Fruit fly (Drosophila melanogaster): ENCODE data around the gene Dip-B.

Dip-B gene

DNA sequence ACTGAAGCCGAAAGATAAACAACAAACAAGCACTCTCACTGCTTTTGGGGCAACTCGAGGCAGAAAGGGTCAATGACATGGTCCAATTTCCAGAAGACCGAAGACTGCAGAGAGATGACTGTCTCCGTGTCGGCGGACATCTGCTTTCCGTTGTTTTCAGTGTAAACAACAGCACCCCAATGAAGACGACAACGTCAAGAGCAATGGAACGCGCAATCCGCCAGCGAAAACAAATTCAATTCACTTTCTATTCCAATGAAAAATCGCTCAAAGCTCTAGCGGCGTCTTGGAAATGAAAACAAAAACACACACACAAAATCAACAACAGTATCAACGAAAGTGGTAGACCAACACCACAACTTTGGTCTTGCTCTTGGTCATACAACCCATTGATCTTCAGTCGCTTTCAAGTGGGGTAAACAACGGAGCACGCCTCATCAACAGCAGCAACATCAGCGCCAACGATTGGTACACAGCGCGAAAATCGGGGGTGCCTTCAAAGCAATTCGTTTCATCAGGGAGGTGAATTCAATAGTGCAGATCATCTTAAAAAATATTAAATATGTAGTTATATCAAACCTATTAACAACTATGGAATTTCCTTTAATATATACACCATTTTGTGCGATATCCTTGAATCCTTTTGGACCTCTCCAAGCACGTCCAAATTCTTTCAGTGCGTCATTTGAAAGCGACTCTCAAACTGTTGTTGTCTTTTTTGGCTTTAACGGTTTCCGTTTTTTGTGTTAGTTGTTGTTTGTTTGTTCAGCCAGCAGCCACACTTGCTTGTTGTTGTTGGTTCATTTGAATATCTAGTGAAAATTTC, 35.6 kb downstream of the Dip-B start (continued):
- TF ChIP-seq Max (GFP tag; optimal IDR thresholded peaks at IDR 0.05) (peak; percentile 7), fu2 (GFP tag; optimal IDR thresholded peaks at IDR 0.05) (no peak), Usf (GFP tag; optimal IDR thresholded peaks at IDR 0.05) (peak; percentile 7), p53 (GFP tag; optimal IDR thresholded peaks at IDR 0.05) (no peak), GATAe (GFP tag; conservative IDR thresholded peaks at IDR 0.05) (no peak), CG5180 (GFP tag; optimal IDR thresholded peaks at IDR 0.05) (peak; percentile 43), lov (optimal IDR thresholded peaks at IDR 0.05) (no peak), lov (GFP tag; IDR thresholded peaks at IDR 0.05) (0 out of 3 replicates have a peak, but pooled peaks have one; percentile 47), org-1 (GFP tag; optimal IDR thresholded peaks at IDR 0.05) (peak; percentile 62), bsh (GFP tag; optimal IDR thresholded peaks at IDR 0.05) (peak in 1 of 2 experiments; percentile 78), phol (tag; optimal IDR thresholded peaks at IDR 0.05) (peak; percentile 84), disco-r (GFP tag; optimal IDR thresholded peaks at IDR 0.05) (no peak), sna (GFP tag; IDR thresholded peaks at IDR 0.05; ENCODE audit: partially characterized antibody) (no peak), psq (GFP tag; optimal IDR thresholded peaks at IDR 0.05) (no peak), sisA (GFP tag; IDR thresholded peaks at IDR 0.05) (peak; percentile 72), sqz (GFP tag; optimal IDR thresholded peaks at IDR 0.05) (peak; percentile 33), CG11695 (GFP tag; IDR thresholded peaks at IDR 0.05) (peak; percentile 41; the same call in 1 of the 3 replicates), CG4730 (GFP tag; IDR thresholded peaks at IDR 0.05) (peak; percentile 34; the same call in 1 of the 2 replicates), usp (GFP tag; optimal IDR thresholded peaks at IDR 0.05) (no peak), zfh2 (GFP tag; optimal IDR thresholded peaks at IDR 0.05) (no peak), CG6254 (GFP tag; optimal IDR thresholded peaks at IDR 0.05) (peak; percentile 42), CG30431 (GFP tag; optimal IDR thresholded peaks at IDR 0.05) (peak; percentile 9), wdn (GFP tag; IDR thresholded peaks at IDR 0.05) (no peak), Eip74EF (GFP tag; optimal IDR thresholded peaks at IDR 0.05) (peak in 1 of 2 experiments; percentile 80), cwo (GFP tag; optimal IDR thresholded peaks at IDR 0.05) (peak; percentile 22), CG7987 (GFP tag; optimal IDR thresholded peaks at IDR 0.05) (no peak), Kr (GFP tag; optimal IDR thresholded peaks at IDR 0.05) (no peak), Hr78 (GFP tag; optimal IDR thresholded peaks at IDR 0.05) (peak in 1 of 2 experiments; percentile 52), exex (tag; optimal IDR thresholded peaks at IDR 0.05) (no peak), CG7839 (tag; optimal IDR thresholded peaks at IDR 0.05) (peak; percentile 82), slp2 (GFP tag; optimal IDR thresholded peaks at IDR 0.05) (no peak), sr (GFP tag; IDR thresholded peaks at IDR 0.05) (no peak), CG34224 (GFP tag; IDR thresholded peaks at IDR 0.05; ENCODE audit: partially characterized antibody) (no peak), Optix (GFP tag; IDR thresholded peaks at IDR 0.05) (peak; percentile 50; the same call in 1 of the 3 replicates), dysf (GFP tag; IDR thresholded peaks at IDR 0.05) (peak; percentile 58; the same call in 2 of the 3 replicates), repo (GFP tag; optimal IDR thresholded peaks at IDR 0.05) (no peak), CG10654 (GFP tag; optimal IDR thresholded peaks at IDR 0.05) (peak; percentile 54), CG8944 (GFP tag; optimal IDR thresholded peaks at IDR 0.05) (peak; percentile 32), ttk (GFP tag; IDR thresholded peaks at IDR 0.05) (peak; percentile 64), CG4617 (GFP tag; optimal IDR thresholded peaks at IDR 0.05; ENCODE audit: borderline replicate concordance) (no peak), CG11398 (GFP tag; optimal IDR thresholded peaks at IDR 0.05) (peak; percentile 23), CG14965 (GFP tag; optimal IDR thresholded peaks at IDR 0.05; ENCODE audit: borderline replicate concordance) (no peak), CG11504 (tag; optimal IDR thresholded peaks at IDR 0.05) (peak; percentile 82), Lim3 (GFP tag; IDR thresholded peaks at IDR 0.05) (peak; percentile 10; the same call in 1 of the 2 replicates), oc (tag; optimal IDR thresholded peaks at IDR 0.05) (peak; percentile 79), jigr1 (GFP tag; IDR thresholded peaks at IDR 0.05) (no peak), CG11723 (GFP tag; optimal IDR thresholded peaks at IDR 0.05) (peak; percentile 56), CG1602 (GFP tag; optimal IDR thresholded peaks at IDR 0.05) (peak; percentile 29)

Measured in whole organism, embryonic.